Fruit fly (Drosophila melanogaster) whole organism, wandering third instar larva: ENCODE measurements around the gene KdelR.

Experiments used
- Abd-B ChIP-seq: fragments of >200 bp; optimal IDR thresholded peaks from 2 replicates; lab custom pipeline; 2017; ENCODE audit warnings: missing biosample characterization, missing genetic modification characterization
- CG32264 ChIP-seq: fragments of 200-800 bp; sonication (Bioruptor generic); optimal IDR thresholded peaks from 2 replicates; lab custom pipeline; 2016; ENCODE audit warnings: missing biosample characterization, missing genetic modification characterization
- CG9705 ChIP-seq: fragments of 200-800 bp; sonication (Bioruptor generic); optimal IDR thresholded peaks from 2 replicates; lab custom pipeline; 2018; ENCODE audit warnings: missing biosample characterization, mild to moderate bottlenecking, missing genetic modification characterization
- CrebA ChIP-seq: fragments of 200-800 bp; sonication (Bioruptor generic); optimal IDR thresholded peaks from 2 replicates; lab custom pipeline; 2016; ENCODE audit warnings: missing biosample characterization, mild to moderate bottlenecking, missing genetic modification characterization, borderline replicate concordance
- Dfd ChIP-seq: fragments of >200 bp; optimal IDR thresholded peaks from 2 replicates; lab custom pipeline; 2017; ENCODE audit warnings: missing biosample characterization, missing genetic modification characterization
- Dif ChIP-seq: fragments of 200-275, 200-300 bp; sonication (Bioruptor generic); optimal IDR thresholded peaks from 2 replicates; lab custom pipeline; 2018; ENCODE audit warnings: missing biosample characterization, missing genetic modification characterization; ENCODE audit not compliant: partially characterized antibody
- GATAd ChIP-seq: sonication (Bioruptor generic); optimal IDR thresholded peaks from 2 replicates; lab custom pipeline; 2016; ENCODE audit warnings: missing biosample characterization, missing genetic modification characterization
- HLH106 ChIP-seq: fragments of 200-800 bp; optimal IDR thresholded peaks from 3 replicates; lab custom pipeline; 2019; ENCODE audit warnings: missing biosample characterization, mild to moderate bottlenecking, missing genetic modification characterization, moderate library complexity
- Hnf4 ChIP-seq: fragments of 200-800 bp; sonication (Bioruptor generic); optimal IDR thresholded peaks from 2 replicates; lab custom pipeline; 2016; ENCODE audit warnings: missing biosample characterization, mild to moderate bottlenecking, missing genetic modification characterization
- Hr78 ChIP-seq: fragments of >200 bp; optimal IDR thresholded peaks from 2 replicates; lab custom pipeline; 2017; ENCODE audit warnings: missing biosample characterization, missing genetic modification characterization
- Hr83 ChIP-seq: fragments of 200-300 bp; sonication (Bioruptor generic); optimal IDR thresholded peaks from 2 replicates; lab custom pipeline; 2016; ENCODE audit warnings: missing biosample characterization, mild to moderate bottlenecking, missing genetic modification characterization, moderate library complexity; ENCODE audit not compliant: poor library complexity, severe bottlenecking
- Jra ChIP-seq: sonication (Bioruptor generic); optimal IDR thresholded peaks from 2 replicates; lab custom pipeline; 2016; ENCODE audit warnings: missing biosample characterization, missing genetic modification characterization
- Mio ChIP-seq: sonication (Bioruptor generic); optimal IDR thresholded peaks from 2 replicates; lab custom pipeline; 2016; ENCODE audit warnings: missing biosample characterization, missing genetic modification characterization
- Myc ChIP-seq: fragments of >200 bp; optimal IDR thresholded peaks from 2 replicates; lab custom pipeline; 2017
- N ChIP-seq: fragments of >200 bp; optimal IDR thresholded peaks from 2 replicates; lab custom pipeline; 2018; ENCODE audit warnings: missing biosample characterization, missing external identifiers, missing genetic modification characterization
- OdsH ChIP-seq: fragments of 200-800 bp; sonication (Bioruptor generic); optimal IDR thresholded peaks from 2 replicates; lab custom pipeline; 2016; ENCODE audit warnings: missing biosample characterization, mild to moderate bottlenecking, missing genetic modification characterization
- Rel ChIP-seq, 2 experiments: fragments of 200-800 bp; sonication (Bioruptor generic) in 1 of 2; optimal IDR thresholded peaks; 2 replicates in 1 of 2; 3 replicates in 1 of 2; lab custom pipeline; 2016 to 2019; ENCODE audit warnings: mild to moderate bottlenecking in 2 of 2, missing biosample characterization in 2 of 2, missing genetic modification characterization in 2 of 2, moderate library complexity in 1 of 2
- Sp1 ChIP-seq: fragments of 200-800 bp; sonication (Bioruptor generic); optimal IDR thresholded peaks from 3 replicates; lab custom pipeline; 2019; ENCODE audit warnings: missing biosample characterization, mild to moderate bottlenecking, missing genetic modification characterization, moderate library complexity
- Vsx2 ChIP-seq: fragments of 200-300, 225-300 bp; sonication (Bioruptor generic); optimal IDR thresholded peaks from 2 replicates; lab custom pipeline; 2018; ENCODE audit warnings: missing biosample characterization, missing genetic modification characterization; ENCODE audit not compliant: partially characterized antibody
- br ChIP-seq: fragments of 200-800 bp; sonication (Bioruptor generic); optimal IDR thresholded peaks from 2 replicates; lab custom pipeline; 2016; ENCODE audit warnings: missing biosample characterization, missing genetic modification characterization
- brk ChIP-seq: fragments of 200-800 bp; sonication (Bioruptor generic); optimal IDR thresholded peaks from 2 replicates; lab custom pipeline; 2016; ENCODE audit warnings: missing biosample characterization, mild to moderate bottlenecking, missing genetic modification characterization
- dl ChIP-seq, 2 experiments: fragments of 175-275, 200-275 bp in 1 of 2; fragments of 200-275 bp in 1 of 2; sonication (Bioruptor generic); optimal IDR thresholded peaks; lab custom pipeline; 2018; ENCODE audit warnings: mild to moderate bottlenecking in 2 of 2, missing biosample characterization in 2 of 2, missing genetic modification characterization in 2 of 2, moderate library complexity in 2 of 2; ENCODE audit not compliant: partially characterized antibody in 2 of 2, insufficient read depth in 1 of 2
- dmrt93B ChIP-seq: fragments of 200-800 bp; sonication (Bioruptor generic); optimal IDR thresholded peaks from 2 replicates; lab custom pipeline; 2018; ENCODE audit warnings: missing biosample characterization, mild to moderate bottlenecking, missing genetic modification characterization
- dsf ChIP-seq: sonication (Bioruptor generic); optimal IDR thresholded peaks from 2 replicates; lab custom pipeline; 2016; ENCODE audit warnings: missing biosample characterization, missing genetic modification characterization, borderline replicate concordance
- ey ChIP-seq: fragments of 200-800 bp; sonication (Bioruptor generic); optimal IDR thresholded peaks from 2 replicates; lab custom pipeline; 2016; ENCODE audit warnings: missing biosample characterization, missing genetic modification characterization
- foxo ChIP-seq, 2 experiments: fragments of 200-800 bp; sonication (Bioruptor generic); optimal IDR thresholded peaks; 2 replicates in 1 of 2; 3 replicates in 1 of 2; lab custom pipeline; 2016 to 2017; ENCODE audit warnings: missing biosample characterization in 2 of 2, missing genetic modification characterization in 2 of 2
- fru ChIP-seq: fragments of 200-800 bp; sonication (Bioruptor generic); optimal IDR thresholded peaks from 3 replicates; lab custom pipeline; 2016; ENCODE audit warnings: missing biosample characterization, mild to moderate bottlenecking, missing genetic modification characterization
- h ChIP-seq: fragments of 200-800 bp; sonication (Bioruptor generic); optimal IDR thresholded peaks from 3 replicates; lab custom pipeline; 2016; ENCODE audit warnings: missing biosample characterization, mild to moderate bottlenecking, missing genetic modification characterization
- jim ChIP-seq: fragments of 175-275, 200-325 bp; sonication (Bioruptor generic); optimal IDR thresholded peaks from 2 replicates; lab custom pipeline; 2016; ENCODE audit warnings: missing biosample characterization, mild to moderate bottlenecking, missing genetic modification characterization
- lola ChIP-seq: fragments of >200 bp; optimal IDR thresholded peaks from 2 replicates; lab custom pipeline; 2017; ENCODE audit warnings: missing biosample characterization, missing genetic modification characterization
- pan ChIP-seq: fragments of >200 bp; optimal IDR thresholded peaks from 2 replicates; lab custom pipeline; 2017
- psq ChIP-seq: fragments of 200-800 bp; sonication (Bioruptor generic); optimal IDR thresholded peaks from 3 replicates; lab custom pipeline; 2017; ENCODE audit warnings: missing biosample characterization, mild to moderate bottlenecking, missing genetic modification characterization, moderate library complexity
- rgr ChIP-seq: fragments of 200-800 bp; sonication (Bioruptor generic); optimal IDR thresholded peaks from 3 replicates; lab custom pipeline; 2016; ENCODE audit warnings: missing biosample characterization, mild to moderate bottlenecking, missing genetic modification characterization
- sage ChIP-seq: fragments of 200-800 bp; sonication (Bioruptor generic); optimal IDR thresholded peaks from 2 replicates; lab custom pipeline; 2016; ENCODE audit warnings: missing biosample characterization, mild to moderate bottlenecking, missing genetic modification characterization
- sv ChIP-seq: fragments of 200-800 bp; sonication (Bioruptor generic); optimal IDR thresholded peaks from 3 replicates; lab custom pipeline; 2016; ENCODE audit warnings: missing biosample characterization, missing genetic modification characterization
- tai ChIP-seq: sonication (Bioruptor generic); optimal IDR thresholded peaks from 2 replicates; lab custom pipeline; 2016; ENCODE audit warnings: missing biosample characterization, missing genetic modification characterization
- usp ChIP-seq: fragments of >200 bp; optimal IDR thresholded peaks from 2 replicates; lab custom pipeline; 2017; ENCODE audit warnings: missing biosample characterization, missing genetic modification characterization
- woc ChIP-seq: sonication (Bioruptor generic); optimal IDR thresholded peaks from 2 replicates; lab custom pipeline; 2016; ENCODE audit warnings: missing biosample characterization, mild to moderate bottlenecking, missing genetic modification characterization

Gene KdelR

dm6 chr2L:10386208-10386805 lies 40.4 kb upstream of the KdelR start, which contains the start of the genes Cdk1 and mRpS7:
Cdk1 (minus strand) TSS chr2L:10386262.
mRpS7 (plus strand) TSS chr2L:10386662.
- TF ChIP-seq Myc (lab: Kevin White, UChicago): peak; percentile 9
- TF ChIP-seq fru (GFP tag; lab: Kevin White, UChicago): peak; percentile 49
- no peak for TF ChIP-seq Rel (GFP tag; optimal IDR thresholded peaks at IDR 0.05; lab: Kevin White, UChicago)
- TF ChIP-seq Rel (tag; optimal IDR thresholded peaks at IDR 0.05; lab: Kevin White, UChicago): no peak
- peak; percentile 55 for TF ChIP-seq Sp1 (GFP tag; lab: Kevin White, UChicago)
- TF ChIP-seq Hnf4 (GFP tag; lab: Kevin White, UChicago): peak; percentile 49
- TF ChIP-seq usp (GFP tag; lab: Kevin White, UChicago): no peak
- TF ChIP-seq sv (GFP tag; lab: Kevin White, UChicago): peak; percentile 43
- TF ChIP-seq psq: peak; percentile 27
- TF ChIP-seq Vsx2 (GFP tag; lab: Kevin White, UChicago): no peak
- TF ChIP-seq h (GFP tag; lab: Kevin White, UChicago): peak; percentile 44
- TF ChIP-seq Hr78 (GFP tag; lab: Kevin White, UChicago): no peak
- no peak for TF ChIP-seq pan (lab: Kevin White, UChicago)
- no peak for TF ChIP-seq CG9705 (GFP tag; lab: Kevin White, UChicago)
- TF ChIP-seq ey (GFP tag; lab: Kevin White, UChicago): peak; percentile 28
- TF ChIP-seq dsf (GFP tag; lab: Kevin White, UChicago): no peak
- peak; percentile 4 for TF ChIP-seq OdsH (GFP tag; lab: Kevin White, UChicago)
- peak; percentile 30 for TF ChIP-seq brk (GFP tag; lab: Kevin White, UChicago)
- peak; percentile 3 for TF ChIP-seq sage
- no peak for TF ChIP-seq dl (GFP tag; optimal IDR thresholded peaks at IDR 0.05; lab: Kevin White, UChicago; ENCODE audit: insufficient read depth in 1 of 2, partially characterized antibody in 2 of 2)
- no peak for TF ChIP-seq Dfd (GFP tag; lab: Kevin White, UChicago)
- no peak for TF ChIP-seq Mio (GFP tag; lab: Kevin White, UChicago)
- no peak for TF ChIP-seq Abd-B (GFP tag; lab: Kevin White, UChicago)
- TF ChIP-seq woc (GFP tag; lab: Kevin White, UChicago): peak; percentile 76
- no peak for TF ChIP-seq Hr83 (GFP tag; lab: Kevin White, UChicago)
- TF ChIP-seq rgr (GFP tag; lab: Kevin White, UChicago): peak; percentile 2
- no peak for TF ChIP-seq Dif (GFP tag; lab: Kevin White, UChicago)
- TF ChIP-seq dmrt93B (GFP tag; lab: Kevin White, UChicago): no peak
- TF ChIP-seq br (GFP tag; lab: Kevin White, UChicago): no peak
- TF ChIP-seq tai (GFP tag; lab: Kevin White, UChicago): peak; percentile 47
- TF ChIP-seq CrebA: no peak
- peak; percentile 59 for TF ChIP-seq HLH106
- TF ChIP-seq lola (GFP tag; lab: Kevin White, UChicago): no peak
- no peak for TF ChIP-seq GATAd (GFP tag; lab: Kevin White, UChicago)
- TF ChIP-seq foxo (GFP tag; optimal IDR thresholded peaks at IDR 0.05; lab: Kevin White, UChicago): peak in 1 of 2 experiments; percentile 61
- TF ChIP-seq Jra (GFP tag; lab: Kevin White, UChicago): peak; percentile 43
- no peak for TF ChIP-seq CG32264 (GFP tag; lab: Kevin White, UChicago)
- TF ChIP-seq N: no peak
- no peak for TF ChIP-seq jim (GFP tag; lab: Kevin White, UChicago)

dm6 chr2L:10386824-10387223 lies 39.9 kb upstream of the KdelR start:
- no peak for TF ChIP-seq tai (GFP tag; lab: Kevin White, UChicago)
- TF ChIP-seq h (GFP tag; lab: Kevin White, UChicago): no peak
- TF ChIP-seq sage: no peak
